Fruit fly (Drosophila melanogaster): ENCODE data around the gene CG34328.

CG34328 gene

DNA sequence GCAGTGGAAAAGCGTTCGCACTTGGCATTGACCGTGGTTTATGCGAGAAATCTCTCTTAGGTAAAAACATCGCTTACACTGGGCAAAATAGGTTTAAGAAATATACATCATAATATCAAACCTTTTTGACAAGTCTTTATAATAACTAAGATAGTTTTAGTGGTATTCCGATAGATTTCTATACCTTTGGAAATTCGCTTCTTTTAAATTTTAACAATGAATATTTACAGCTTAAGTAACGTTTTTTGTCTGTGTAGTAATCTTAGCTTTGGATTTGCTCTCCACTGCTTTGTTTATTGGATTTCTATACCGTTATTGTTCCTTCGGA, 7.5 kb upstream of the CG34328 start (continued):
- no peak for TF ChIP-seq Myb (GFP tag; optimal IDR thresholded peaks at IDR 0.05)
- no peak for TF ChIP-seq pfk (GFP tag; optimal IDR thresholded peaks at IDR 0.05)
- no peak for TF ChIP-seq Abd-B (GFP tag; optimal IDR thresholded peaks at IDR 0.05)
- TF ChIP-seq yki (optimal IDR thresholded peaks at IDR 0.05) = no peak
- TF ChIP-seq shn (GFP tag; optimal IDR thresholded peaks at IDR 0.05) = no peak
- no peak for TF ChIP-seq pb (GFP tag; optimal IDR thresholded peaks at IDR 0.05)
- no peak for TF ChIP-seq sim (GFP tag; IDR thresholded peaks at IDR 0.05)
- TF ChIP-seq hbn (GFP tag; IDR thresholded peaks at IDR 0.05; ENCODE audit: partially characterized antibody) = no peak
- TF ChIP-seq Dfd (GFP tag; optimal IDR thresholded peaks at IDR 0.05) = no peak
- TF ChIP-seq CG17568 (GFP tag; optimal IDR thresholded peaks at IDR 0.05) = no peak
- TF ChIP-seq sens-2 (GFP tag; IDR thresholded peaks at IDR 0.05) = no peak
- TF ChIP-seq Drgx (GFP tag; IDR thresholded peaks at IDR 0.05) = no peak
- peak; percentile 46 for TF ChIP-seq CG15269 (tag; optimal IDR thresholded peaks at IDR 0.05)
- TF ChIP-seq CG3847 (GFP tag; IDR thresholded peaks at IDR 0.05) = peak; percentile 12; the same call in 1 of the 2 replicates
- no peak for TF ChIP-seq CG1602 (GFP tag; optimal IDR thresholded peaks at IDR 0.05)
- no peak for TF ChIP-seq CG10462 (GFP tag; optimal IDR thresholded peaks at IDR 0.05)

- TF ChIP-seq CG9215 (GFP tag; IDR thresholded peaks at IDR 0.05) = no peak
- TF ChIP-seq cg (GFP tag; optimal IDR thresholded peaks at IDR 0.05) = peak; percentile 2
- peak in 1 of 2 experiments; percentile 23 for TF ChIP-seq Hr51 (GFP tag; optimal IDR thresholded peaks at IDR 0.05)
- no peak for TF ChIP-seq Hand (GFP tag; optimal IDR thresholded peaks at IDR 0.05)
- no peak for TF ChIP-seq lbe (GFP tag; optimal IDR thresholded peaks at IDR 0.05)
- no peak for TF ChIP-seq da (GFP tag; optimal IDR thresholded peaks at IDR 0.05)
- peak; percentile 75 for TF ChIP-seq Med (GFP tag)
- peak; percentile 6 for TF ChIP-seq grau (tag; optimal IDR thresholded peaks at IDR 0.05)
- TF ChIP-seq CG34376 (GFP tag; optimal IDR thresholded peaks at IDR 0.05) = peak; percentile 59
- no peak for TF ChIP-seq ab (GFP tag; optimal IDR thresholded peaks at IDR 0.05)
- TF ChIP-seq CG10543 (GFP tag; optimal IDR thresholded peaks at IDR 0.05) = peak; percentile 12
- no peak for TF ChIP-seq Dad (GFP tag; optimal IDR thresholded peaks at IDR 0.05)
- TF ChIP-seq CrebB (tag; optimal IDR thresholded peaks at IDR 0.05) = no peak
- TF ChIP-seq D (optimal IDR thresholded peaks at IDR 0.05) = no peak
- TF ChIP-seq D (GFP tag; optimal IDR thresholded peaks at IDR 0.05) = no peak
- TF ChIP-seq ash1 (GFP tag; optimal IDR thresholded peaks at IDR 0.05) = no peak
- TF ChIP-seq CG11695 (GFP tag; IDR thresholded peaks at IDR 0.05) = no peak
- peak; percentile 57 for TF ChIP-seq exex (tag; optimal IDR thresholded peaks at IDR 0.05)
- peak; percentile 41 for TF ChIP-seq sug (tag; optimal IDR thresholded peaks at IDR 0.05)
- TF ChIP-seq tup (GFP tag; optimal IDR thresholded peaks at IDR 0.05) = no peak
- TF ChIP-seq CG4360 (GFP tag; IDR thresholded peaks at IDR 0.05) = peak; percentile 31; the same call in 1 of the 2 replicates
- TF ChIP-seq so (GFP tag; IDR thresholded peaks at IDR 0.05) = no peak
- TF ChIP-seq Rfx (GFP tag; IDR thresholded peaks at IDR 0.05) = peak; percentile 14; the same call in 1 of the 2 replicates
- no peak for TF ChIP-seq CG15514 (GFP tag; optimal IDR thresholded peaks at IDR 0.05)
- no peak for TF ChIP-seq CG3995 (GFP tag; optimal IDR thresholded peaks at IDR 0.05)
- no peak for TF ChIP-seq hth (optimal IDR thresholded peaks at IDR 0.05)
- TF ChIP-seq crol (GFP tag; IDR thresholded peaks at IDR 0.05) = peak; percentile 93
- TF ChIP-seq tap (tag; optimal IDR thresholded peaks at IDR 0.05) = no peak
- TF ChIP-seq zen (tag; optimal IDR thresholded peaks at IDR 0.05) = no peak
- TF ChIP-seq Sox102F (GFP tag; optimal IDR thresholded peaks at IDR 0.05) = no peak
- no peak for TF ChIP-seq ttk (GFP tag; IDR thresholded peaks at IDR 0.05)
- peak; percentile 1 for TF ChIP-seq CoRest (tag; optimal IDR thresholded peaks at IDR 0.05)
- peak; percentile 24; the same call in 1 of the 3 replicates for TF ChIP-seq CG17361 (GFP tag; IDR thresholded peaks at IDR 0.05)
- TF ChIP-seq crp (GFP tag; optimal IDR thresholded peaks at IDR 0.05) = no peak
Observed at dm6 chrX:18406593-18407393, 6.9 kb upstream of the CG34328 start.

Data from whole organism, embryonic.